Worm (Caenorhabditis elegans) whole organism, young adult: ENCODE measurements around the gene F22E5.6.
"Not testable (repeated sequence)": the region's sequence is repeated elsewhere in the genome, so short reads cannot be mapped to it uniquely, and the experiment has no call there.

Source experiments
- B0019.2 ChIP-seq: fragments of 200-800 bp; sonication (Bioruptor generic); conservative IDR thresholded peaks from 2 replicates; pipeline ENCODE4 v1.3.6; 2022; ENCODE audit warnings: missing genetic modification reagents, missing genetic modification characterization, missing compliant biosample characterization
- B0035.1 ChIP-seq: sonication (generic microtip); optimal IDR thresholded peaks from 2 replicates; lab custom pipeline; 2016; ENCODE audit warnings: missing genetic modification characterization, mild to moderate bottlenecking, missing compliant biosample characterization, missing genotype, missing genetic modification reagents
- F39B2.1 ChIP-seq: fragments of 200-800 bp; sonication (Bioruptor generic); IDR thresholded peaks from 2 replicates; pipeline ENCODE4 v1.3.6; 2022; ENCODE audit warnings: missing genetic modification reagents, missing genetic modification characterization, missing compliant biosample characterization
- F52B5.7 ChIP-seq: sonication (generic microtip); optimal IDR thresholded peaks from 2 replicates; lab custom pipeline; 2016; ENCODE audit warnings: mild to moderate bottlenecking, missing genetic modification characterization, missing compliant biosample characterization
- T07F8.4 ChIP-seq: sonication (generic microtip); optimal IDR thresholded peaks from 2 replicates; lab custom pipeline; 2016; ENCODE audit warnings: mild to moderate bottlenecking, missing genetic modification characterization, moderate library complexity, missing compliant biosample characterization
- Y53G8AR.9 ChIP-seq: fragments of 200-800 bp; sonication (Bioruptor generic); conservative IDR thresholded peaks from 2 replicates; pipeline ENCODE4 v1.3.6; 2022; ENCODE audit warnings: missing genetic modification reagents, missing genetic modification characterization, missing compliant biosample characterization
- akir-1 ChIP-seq: fragments of 200-800 bp; sonication (Bioruptor generic); optimal IDR thresholded peaks from 2 replicates; lab custom pipeline; 2018; ENCODE audit warnings: mild to moderate bottlenecking, missing genetic modification characterization, moderate library complexity, missing compliant biosample characterization
- aptf-3 ChIP-seq: fragments of 200-800 bp; sonication (Bioruptor generic); IDR thresholded peaks from 2 replicates; pipeline ENCODE4 v1.3.6; 2022; ENCODE audit warnings: missing genetic modification characterization, missing compliant biosample characterization
- atf-7 ChIP-seq: sonication (generic microtip); optimal IDR thresholded peaks from 2 replicates; lab custom pipeline; 2017; ENCODE audit warnings: mild to moderate bottlenecking, missing genetic modification characterization, missing compliant biosample characterization
- ccch-3 ChIP-seq: fragments of 200-800 bp; sonication (Bioruptor generic); optimal IDR thresholded peaks from 2 replicates; lab custom pipeline; 2018; ENCODE audit warnings: mild to moderate bottlenecking, missing genetic modification characterization, missing compliant biosample characterization
- cebp-2 ChIP-seq: fragments of 200-800 bp; sonication (Bioruptor generic); IDR thresholded peaks from 2 replicates; pipeline ENCODE4 v1.3.6; 2022; ENCODE audit warnings: missing genetic modification characterization, missing compliant biosample characterization
- ceh-100 ChIP-seq: fragments of 200-800 bp; sonication (Bioruptor generic); IDR thresholded peaks from 2 replicates; pipeline ENCODE4 v1.3.6; 2022; ENCODE audit warnings: missing genetic modification reagents, missing genetic modification characterization, missing compliant biosample characterization
- ceh-40 ChIP-seq: fragments of 200-800 bp; sonication (Bioruptor generic); IDR thresholded peaks from 2 replicates; pipeline ENCODE4 v1.3.6; 2022; ENCODE audit warnings: missing genetic modification characterization, missing compliant biosample characterization
- ceh-91 ChIP-seq: fragments of 200-800 bp; sonication (Bioruptor generic); IDR thresholded peaks from 2 replicates; pipeline ENCODE4 v1.3.6; 2022; ENCODE audit warnings: missing genetic modification reagents, missing genetic modification characterization, missing compliant biosample characterization
- dpff-1 ChIP-seq: sonication (generic microtip); optimal IDR thresholded peaks from 2 replicates; lab custom pipeline; 2017; ENCODE audit warnings: mild to moderate bottlenecking, missing genetic modification characterization, missing compliant biosample characterization
- dpl-1 ChIP-seq: fragments of 150-350 bp; optimal IDR thresholded peaks from 2 replicates; lab custom pipeline; 2014; ENCODE audit warnings: missing biosample characterization, missing genetic modification reagents, missing genetic modification characterization
- hmg-20 ChIP-seq: fragments of 200-800 bp; sonication (Bioruptor generic); IDR thresholded peaks from 2 replicates; pipeline ENCODE4 v1.3.6; 2022; ENCODE audit warnings: missing genetic modification reagents, missing genetic modification characterization, missing compliant biosample characterization
- hrde-1 ChIP-seq: sonication (generic microtip); optimal IDR thresholded peaks from 2 replicates; lab custom pipeline; 2016; ENCODE audit warnings: missing genetic modification characterization, mild to moderate bottlenecking, missing compliant biosample characterization, moderate library complexity, missing genotype, missing genetic modification reagents, borderline replicate concordance
- let-607 ChIP-seq, 2 experiments: fragments of 200-800 bp in 1 of 2; sonication (Bioruptor generic) in 1 of 2; sonication (generic microtip) in 1 of 2; optimal IDR thresholded peaks; 2 replicates each; lab custom pipeline; 2016 to 2018; ENCODE audit warnings: mild to moderate bottlenecking in 2 of 2, missing compliant biosample characterization in 2 of 2, missing genetic modification characterization in 2 of 2, moderate library complexity in 2 of 2, missing genotype in 1 of 2
- lin-35 ChIP-seq, 3 experiments: fragments of 150-350 bp in 2 of 3; sonication (generic microtip) in 1 of 3; optimal IDR thresholded peaks; 2 replicates each; lab custom pipeline; 2014 to 2018; ENCODE audit warnings: missing biosample characterization in 3 of 3, missing genetic modification characterization in 3 of 3, missing genetic modification reagents in 3 of 3
- lir-1 ChIP-seq: fragments of 200-800 bp; sonication (Bioruptor generic); conservative IDR thresholded peaks from 2 replicates; pipeline ENCODE4 v1.3.6; 2022; ENCODE audit warnings: missing genetic modification reagents, missing genetic modification characterization, missing compliant biosample characterization
- madf-3 ChIP-seq: fragments of 200-800 bp; sonication (Bioruptor generic); IDR thresholded peaks from 2 replicates; pipeline ENCODE4 v1.3.6; 2022; ENCODE audit warnings: missing genetic modification reagents, missing genetic modification characterization, missing compliant biosample characterization
- mxl-1 ChIP-seq: sonication (generic microtip); optimal IDR thresholded peaks from 2 replicates; lab custom pipeline; 2016; ENCODE audit warnings: missing genetic modification characterization, missing compliant biosample characterization
- nfya-1 ChIP-seq: sonication (generic microtip); optimal IDR thresholded peaks from 2 replicates; lab custom pipeline; 2017; ENCODE audit warnings: antibody characterized with exemption, missing compliant biosample characterization, missing genetic modification characterization, borderline replicate concordance; ENCODE audit not compliant: insufficient read depth
- nfyb-1 ChIP-seq: fragments of 200-800 bp; sonication (Bioruptor generic); IDR thresholded peaks from 2 replicates; pipeline ENCODE4 v1.3.6; 2022; ENCODE audit warnings: missing genetic modification reagents, missing genetic modification characterization, missing compliant biosample characterization
- nhr-179 ChIP-seq: sonication (generic microtip); optimal IDR thresholded peaks from 2 replicates; lab custom pipeline; 2016; ENCODE audit warnings: mild to moderate bottlenecking, missing genetic modification characterization, missing compliant biosample characterization
- nhr-27 ChIP-seq: fragments of 200-800 bp; sonication (Bioruptor generic); optimal IDR thresholded peaks from 2 replicates; lab custom pipeline; 2018; ENCODE audit warnings: mild to moderate bottlenecking, missing genetic modification characterization, moderate library complexity, missing compliant biosample characterization
- nhr-80 ChIP-seq: sonication (generic microtip); optimal IDR thresholded peaks from 2 replicates; lab custom pipeline; 2016; ENCODE audit warnings: missing genetic modification characterization, missing compliant biosample characterization
- pbrm-1 ChIP-seq: fragments of 200-800 bp; sonication (Bioruptor generic); IDR thresholded peaks from 2 replicates; pipeline ENCODE4 v1.3.6; 2022; ENCODE audit warnings: missing genetic modification reagents, missing genetic modification characterization, missing compliant biosample characterization
- repo-1 ChIP-seq: sonication (generic microtip); optimal IDR thresholded peaks from 2 replicates; lab custom pipeline; 2017; ENCODE audit warnings: mild to moderate bottlenecking, missing genetic modification characterization, missing compliant biosample characterization
- sdz-38 ChIP-seq: sonication (generic microtip); optimal IDR thresholded peaks from 2 replicates; lab custom pipeline; 2016; ENCODE audit warnings: missing genotype, missing genetic modification characterization, missing compliant biosample characterization
- sea-2 ChIP-seq: fragments of 200-800 bp; sonication (Bioruptor generic); IDR thresholded peaks from 2 replicates; pipeline ENCODE4 v1.3.6; 2022; ENCODE audit warnings: missing genetic modification characterization, missing compliant biosample characterization
- snpc-1.3 ChIP-seq: sonication (generic microtip); optimal IDR thresholded peaks from 2 replicates; lab custom pipeline; 2017; ENCODE audit warnings: missing genetic modification characterization, mild to moderate bottlenecking, missing compliant biosample characterization, antibody characterized with exemption, moderate library complexity, missing genotype, missing genetic modification reagents; ENCODE audit not compliant: insufficient read depth
- snpc-3.4 ChIP-seq: sonication (generic microtip); optimal IDR thresholded peaks from 2 replicates; lab custom pipeline; 2017; ENCODE audit warnings: missing genetic modification characterization, mild to moderate bottlenecking, missing compliant biosample characterization, antibody characterized with exemption, moderate library complexity, missing genotype, missing genetic modification reagents
- snpc-4 ChIP-seq, 5 experiments: fragments of 150-350 bp in 1 of 5; sonication (generic microtip) in 4 of 5; optimal IDR thresholded peaks; 2 replicates each; lab custom pipeline; 2014 to 2018; ENCODE audit warnings: missing genetic modification characterization in 5 of 5, missing biosample characterization in 3 of 5, antibody characterized with exemption in 2 of 5, mild to moderate bottlenecking in 2 of 5, missing compliant biosample characterization in 2 of 5, missing genotype in 2 of 5, moderate library complexity in 2 of 5, missing genetic modification reagents in 1 of 5
- tlf-1 ChIP-seq: fragments of 200-800 bp; sonication (Bioruptor generic); optimal IDR thresholded peaks from 2 replicates; lab custom pipeline; 2018; ENCODE audit warnings: mild to moderate bottlenecking, missing genetic modification characterization, missing compliant biosample characterization
- unc-62 ChIP-seq: fragments of 150-350 bp; optimal IDR thresholded peaks from 2 replicates; lab custom pipeline; 2014; ENCODE audit warnings: missing biosample characterization, missing genetic modification reagents, missing genetic modification characterization
- zim-3 ChIP-seq: sonication (generic microtip); optimal IDR thresholded peaks from 2 replicates; lab custom pipeline; 2017; ENCODE audit warnings: mild to moderate bottlenecking, missing genetic modification characterization, moderate library complexity, missing compliant biosample characterization
- ztf-25 ChIP-seq: fragments of 200-800 bp; sonication (Bioruptor generic); IDR thresholded peaks from 2 replicates; pipeline ENCODE4 v1.3.6; 2022; ENCODE audit warnings: missing genetic modification reagents, missing genetic modification characterization, missing compliant biosample characterization
- ztf-28 ChIP-seq: fragments of 200-800 bp; sonication (Bioruptor generic); IDR thresholded peaks from 2 replicates; pipeline ENCODE4 v1.3.6; 2022; ENCODE audit warnings: missing genetic modification reagents, missing genetic modification characterization, missing compliant biosample characterization

The F22E5.6 gene

ce11 chrII:2639401-2640088 lies 10.1 kb upstream of the F22E5.6 start, which contains the start of gene F22E5.8:
Gene F22E5.8, plus strand, starts transcription at chrII:2640038.
- TF ChIP-seq sdz-38; nhr-80 (tag; lab: Kevin White, UChicago); nfya-1 (tag; lab: Kevin White, UChicago): not testable (repeated sequence)
- TF ChIP-seq, all 124 proteins: peak for 0; not testable (repeated sequence) for 124

DNA sequence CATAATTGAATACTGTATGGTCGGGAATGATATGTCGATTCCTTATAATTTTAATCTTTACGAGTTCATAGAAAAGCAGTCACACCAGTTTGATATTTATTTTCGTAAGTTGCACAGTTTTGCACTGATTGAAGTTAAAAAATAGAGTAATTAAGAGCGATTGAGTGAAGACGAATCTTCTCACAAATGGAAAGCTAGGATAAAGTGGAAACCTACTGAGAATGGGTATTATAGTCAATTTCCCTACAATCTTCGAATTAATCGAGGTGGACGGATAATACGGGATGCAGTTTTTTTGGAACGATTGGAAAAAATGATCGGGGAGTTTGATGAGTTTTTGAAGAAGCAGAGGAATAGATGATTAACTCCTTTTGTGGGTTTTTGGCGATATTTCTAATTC lies 8.7 kb upstream of the F22E5.6 start, which contains the start of gene F22E5.23:
TSS of gene F22E5.23 (plus strand) at position 301 of the 400 bp plus-strand sequence.
- TF ChIP-seq ceh-40: no peak
- no peak for TF ChIP-seq ccch-3 (GFP tag; lab: Kevin White, UChicago)
- no peak for TF ChIP-seq B0035.1 (tag; lab: Kevin White, UChicago)
- TF ChIP-seq F39B2.1 (GFP tag; lab: Robert Waterston, UW): no peak

DNA sequence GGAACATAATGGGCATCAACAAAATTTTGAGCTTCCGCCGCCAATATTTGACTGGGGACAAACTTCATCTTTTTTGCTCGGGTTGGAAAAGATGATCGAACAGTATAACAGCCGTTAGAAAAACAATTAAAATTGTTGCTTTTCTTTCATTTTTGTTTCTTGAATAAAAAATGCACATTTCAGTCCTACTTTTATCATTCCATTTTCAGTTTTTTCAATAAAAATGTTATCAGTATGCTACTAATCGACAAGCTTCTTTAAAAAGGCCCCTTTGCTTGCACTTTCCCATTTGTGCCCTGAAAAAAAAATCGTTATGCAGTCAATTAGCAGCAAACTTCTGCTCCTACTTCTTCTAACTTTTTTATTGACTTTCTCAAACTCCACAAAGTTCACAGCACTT lies 7.9 kb upstream of the F22E5.6 start, which contains the start of gene F22E5.7:
TSS of gene F22E5.7 (plus strand) at position 301 of the 400 bp plus-strand sequence.
- TF ChIP-seq nfyb-1 (no peak), repo-1 (tag; lab: Kevin White, UChicago) (no peak), nhr-27 (no peak), ceh-100 (GFP tag; lab: Robert Waterston, UW) (no peak), snpc-1.3 (tag; lab: Kevin White, UChicago) (no peak), hrde-1 (tag; lab: Kevin White, UChicago) (no peak), zim-3 (tag; lab: Kevin White, UChicago) (no peak), dpl-1 (GFP tag; lab: Kevin White, UChicago) (no peak), lin-35 (GFP tag; optimal IDR thresholded peaks at IDR 0.05; lab: Kevin White, UChicago) (no peak), sea-2 (no peak), snpc-3.4 (tag; lab: Kevin White, UChicago) (no peak), cebp-2 (GFP tag; lab: Robert Waterston, UW) (no peak), pbrm-1 (GFP tag; lab: Robert Waterston, UW) (no peak), unc-62 (GFP tag; lab: Kevin White, UChicago) (no peak), ztf-25 (no peak), mxl-1 (tag; lab: Kevin White, UChicago) (no peak), akir-1 (GFP tag; lab: Kevin White, UChicago) (no peak), T07F8.4 (tag; lab: Kevin White, UChicago) (no peak), let-607 (tag; optimal IDR thresholded peaks at IDR 0.05; lab: Kevin White, UChicago) (no peak), Y53G8AR.9 (GFP tag; lab: Robert Waterston, UW) (no peak)

ce11 chrII:2644498-2644897 lies 5.1 kb upstream of the F22E5.6 start, which contains the start of gene F22E5.11:
Gene F22E5.11, minus strand, starts transcription at chrII:2644598.
- TF ChIP-seq atf-7 (tag; lab: Kevin White, UChicago) (no peak), F52B5.7 (tag; lab: Kevin White, UChicago) (no peak), nhr-179 (tag; lab: Kevin White, UChicago) (no peak), tlf-1 (GFP tag; lab: Kevin White, UChicago) (no peak), aptf-3 (GFP tag; lab: Robert Waterston, UW) (no peak), ceh-91 (GFP tag; lab: Robert Waterston, UW) (no peak), madf-3 (no peak), dpff-1 (tag; lab: Kevin White, UChicago) (no peak), lir-1 (GFP tag; lab: Robert Waterston, UW) (no peak), let-607 (tag; optimal IDR thresholded peaks at IDR 0.05; lab: Kevin White, UChicago) (no peak), hmg-20 (GFP tag; lab: Robert Waterston, UW) (no peak), B0019.2 (GFP tag; lab: Robert Waterston, UW) (no peak), ztf-28 (GFP tag; lab: Robert Waterston, UW) (no peak), nhr-27 (no peak), snpc-4 (GFP tag; optimal IDR thresholded peaks at IDR 0.05; lab: Kevin White, UChicago) (no peak), snpc-4 (tag; optimal IDR thresholded peaks at IDR 0.05; lab: Kevin White, UChicago) (no peak), pbrm-1 (GFP tag; lab: Robert Waterston, UW) (no peak), T07F8.4 (tag; lab: Kevin White, UChicago) (no peak), sea-2 (no peak)
